Fruit fly (Drosophila melanogaster) whole organism, embryonic: ENCODE measurements around the gene Neurochondrin.

Source experiments
- Adf1 ChIP-seq: fragments of 200-800 bp; sonication (Bioruptor generic); IDR thresholded peaks from 2 replicates; pipeline ENCODE4 v1.3.6; 2022; ENCODE audit warnings: missing biosample characterization, missing genetic modification characterization
- CG10543 ChIP-seq: fragments of 200-800 bp; sonication (Bioruptor generic); optimal IDR thresholded peaks from 3 replicates; lab custom pipeline; 2017; ENCODE audit warnings: missing biosample characterization, mild to moderate bottlenecking, missing genetic modification characterization, moderate library complexity
- CG12104 ChIP-seq: fragments of 200-800 bp; sonication (Bioruptor generic); optimal IDR thresholded peaks from 3 replicates; lab custom pipeline; 2016; ENCODE audit warnings: missing biosample characterization, missing genetic modification characterization
- CG12219 ChIP-seq: fragments of 200-800 bp; sonication (Bioruptor generic); optimal IDR thresholded peaks from 3 replicates; lab custom pipeline; 2018; ENCODE audit warnings: missing biosample characterization, mild to moderate bottlenecking, missing genetic modification characterization
- CG14441 ChIP-seq: fragments of 200-800 bp; sonication (Bioruptor generic); IDR thresholded peaks from 2 replicates; pipeline ENCODE4 v1.3.6; 2022; ENCODE audit warnings: missing biosample characterization, missing genetic modification characterization
- CG14667 ChIP-seq: fragments of 200-800 bp; sonication (Bioruptor generic); IDR thresholded peaks from 2 replicates; pipeline ENCODE4 v1.3.6; 2022; ENCODE audit warnings: missing biosample characterization, missing genetic modification characterization
- CG14710 ChIP-seq: fragments of 200-800 bp; sonication (Bioruptor generic); optimal IDR thresholded peaks from 3 replicates; lab custom pipeline; 2019; ENCODE audit warnings: missing biosample characterization, mild to moderate bottlenecking, missing genetic modification characterization, moderate library complexity
- CG17359 ChIP-seq: fragments of 200-800 bp; sonication (Bioruptor generic); optimal IDR thresholded peaks from 3 replicates; lab custom pipeline; 2018; ENCODE audit warnings: missing biosample characterization, mild to moderate bottlenecking, missing genetic modification characterization, moderate library complexity
- CG17612 ChIP-seq: fragments of 200-800 bp; sonication (Bioruptor generic); IDR thresholded peaks from 2 replicates; pipeline ENCODE4 v1.3.6; 2022; ENCODE audit warnings: missing biosample characterization, missing genetic modification characterization
- CG1832 ChIP-seq: fragments of 200-800 bp; sonication (Bioruptor generic); optimal IDR thresholded peaks from 2 replicates; lab custom pipeline; 2017; ENCODE audit warnings: missing biosample characterization, mild to moderate bottlenecking, missing genetic modification characterization, inconsistent platforms
- CG2120 ChIP-seq: fragments of 200-800 bp; sonication (Bioruptor generic); optimal IDR thresholded peaks from 3 replicates; lab custom pipeline; 2016; ENCODE audit warnings: missing biosample characterization, missing genetic modification characterization
- CG42726 ChIP-seq: fragments of 200-800 bp; sonication (Bioruptor generic); IDR thresholded peaks from 2 replicates; pipeline ENCODE4 v1.3.6; 2022; ENCODE audit warnings: missing biosample characterization, missing genetic modification characterization; ENCODE audit not compliant: partially characterized antibody
- CG7786 ChIP-seq: fragments of 200-800 bp; sonication (Bioruptor generic); optimal IDR thresholded peaks from 2 replicates; lab custom pipeline; 2016; ENCODE audit warnings: missing biosample characterization, missing genetic modification characterization
- CG9437 ChIP-seq: fragments of 200-800 bp; sonication (Bioruptor generic); optimal IDR thresholded peaks from 2 replicates; lab custom pipeline; 2018; ENCODE audit warnings: missing biosample characterization, mild to moderate bottlenecking, missing genetic modification characterization
- CG9932 ChIP-seq: fragments of 200-800 bp; sonication (Bioruptor generic); IDR thresholded peaks from 2 replicates; pipeline ENCODE4 v1.3.6; 2022; ENCODE audit warnings: missing biosample characterization, missing genetic modification characterization
- D19B ChIP-seq: fragments of 200-800 bp; sonication (Bioruptor generic); optimal IDR thresholded peaks from 2 replicates; lab custom pipeline; 2017; ENCODE audit warnings: missing biosample characterization, mild to moderate bottlenecking, missing genetic modification characterization
- Deaf1 ChIP-seq: fragments of 200-800 bp; optimal IDR thresholded peaks from 3 replicates; lab custom pipeline; 2019; ENCODE audit warnings: missing biosample characterization, mild to moderate bottlenecking, missing genetic modification characterization, moderate library complexity
- Dfd ChIP-seq, 2 experiments: fragments of >200 bp; optimal IDR thresholded peaks; 2 replicates each; lab custom pipeline; 2017; ENCODE audit warnings: missing biosample characterization in 2 of 2, missing genetic modification characterization in 2 of 2
- Dref ChIP-seq: fragments of 200-800 bp; sonication (Bioruptor generic); IDR thresholded peaks from 2 replicates; pipeline ENCODE4 v1.3.6; 2022; ENCODE audit warnings: missing biosample characterization, missing genetic modification characterization
- Drgx ChIP-seq: fragments of 200-800 bp; sonication (Bioruptor generic); IDR thresholded peaks from 2 replicates; pipeline ENCODE4 v1.3.6; 2022; ENCODE audit warnings: missing biosample characterization, missing genetic modification characterization
- Ets97D ChIP-seq: fragments of 200-800 bp; sonication (Bioruptor generic); optimal IDR thresholded peaks from 3 replicates; lab custom pipeline; 2016; ENCODE audit warnings: missing biosample characterization, missing genetic modification characterization
- HHEX ChIP-seq: fragments of 200-800 bp; sonication (Bioruptor generic); optimal IDR thresholded peaks from 3 replicates; lab custom pipeline; 2017; ENCODE audit warnings: missing biosample characterization, mild to moderate bottlenecking, missing genetic modification characterization, missing genetic modification reagents
- Hand ChIP-seq: fragments of 200-800 bp; sonication (Bioruptor generic); optimal IDR thresholded peaks from 2 replicates; lab custom pipeline; 2017; ENCODE audit warnings: mild to moderate bottlenecking, missing biosample characterization, missing genetic modification reagents, missing genetic modification characterization
- Hmr ChIP-seq: fragments of 200-800 bp; sonication (Bioruptor generic); optimal IDR thresholded peaks from 3 replicates; lab custom pipeline; 2017; ENCODE audit warnings: mild to moderate bottlenecking, missing biosample characterization, missing genetic modification reagents, missing genetic modification characterization
- Hr3 ChIP-seq: fragments of 200-800 bp; sonication (Bioruptor generic); optimal IDR thresholded peaks from 3 replicates; lab custom pipeline; 2016; ENCODE audit warnings: missing biosample characterization, missing genetic modification characterization
- Hr51 ChIP-seq, 2 experiments: fragments of 200-800 bp; sonication (Bioruptor generic); optimal IDR thresholded peaks; 2 replicates in 1 of 2; 3 replicates in 1 of 2; lab custom pipeline; 2016 to 2018; ENCODE audit warnings: missing biosample characterization in 2 of 2, missing genetic modification characterization in 2 of 2, mild to moderate bottlenecking in 1 of 2, moderate library complexity in 1 of 2
- Kr ChIP-seq: fragments of 200-800 bp; sonication (Bioruptor generic); optimal IDR thresholded peaks from 2 replicates; lab custom pipeline; 2017; ENCODE audit warnings: missing biosample characterization, mild to moderate bottlenecking, missing genetic modification characterization
- Scr ChIP-seq: fragments of 200-800 bp; sonication (Bioruptor generic); IDR thresholded peaks from 2 replicates; pipeline ENCODE4 v1.3.6; 2022; ENCODE audit warnings: missing biosample characterization, missing genetic modification characterization; ENCODE audit not compliant: partially characterized antibody
- ap ChIP-seq: fragments of 200-800 bp; sonication (Bioruptor generic); IDR thresholded peaks from 2 replicates; pipeline ENCODE4 v1.3.6; 2022; ENCODE audit warnings: missing biosample characterization, missing genetic modification characterization
- bab2 ChIP-seq: fragments of 200-800 bp; sonication (Bioruptor generic); optimal IDR thresholded peaks from 2 replicates; lab custom pipeline; 2016; ENCODE audit warnings: missing biosample characterization, missing genetic modification characterization
- cad ChIP-seq: fragments of >200 bp; optimal IDR thresholded peaks from 2 replicates; lab custom pipeline; 2017; ENCODE audit warnings: missing biosample characterization, missing genetic modification characterization
- chn ChIP-seq: fragments of 200-800 bp; sonication (Bioruptor generic); optimal IDR thresholded peaks from 2 replicates; lab custom pipeline; 2016; ENCODE audit warnings: missing biosample characterization, missing genetic modification characterization
- danr ChIP-seq: fragments of 200-800 bp; sonication (Bioruptor generic); IDR thresholded peaks from 2 replicates; pipeline ENCODE4 v1.3.6; 2022; ENCODE audit warnings: missing biosample characterization, missing genetic modification characterization
- ems ChIP-seq: fragments of 200-800 bp; sonication (Bioruptor generic); optimal IDR thresholded peaks from 3 replicates; lab custom pipeline; 2016; ENCODE audit warnings: missing biosample characterization, missing genetic modification characterization
- gfzf ChIP-seq: fragments of 200-800 bp; sonication (Bioruptor generic); optimal IDR thresholded peaks from 2 replicates; lab custom pipeline; 2016; ENCODE audit warnings: missing biosample characterization, mild to moderate bottlenecking, missing genetic modification characterization, moderate library complexity
- h ChIP-seq: fragments of >200 bp; optimal IDR thresholded peaks from 2 replicates; lab custom pipeline; 2017
- hkb ChIP-seq, 2 experiments: fragments of 200-800 bp in 1 of 2; fragments of >200 bp in 1 of 2; sonication (Bioruptor generic) in 1 of 2; IDR thresholded peaks in 1 of 2; optimal IDR thresholded peaks in 1 of 2; 2 replicates each; pipeline versions ENCODE4 v1.3.6 to Lab custom; 2017 to 2022; ENCODE audit warnings: missing biosample characterization in 1 of 2, missing genetic modification characterization in 1 of 2
- kay ChIP-seq: fragments of 200-800 bp; sonication (Bioruptor generic); optimal IDR thresholded peaks from 2 replicates; lab custom pipeline; 2016; ENCODE audit warnings: missing biosample characterization, missing genetic modification characterization
- lilli ChIP-seq: fragments of 200-800 bp; sonication (Bioruptor generic); optimal IDR thresholded peaks from 3 replicates; lab custom pipeline; 2016; ENCODE audit warnings: missing biosample characterization, missing genetic modification characterization
- maf-S ChIP-seq: fragments of 200-800 bp; sonication (Bioruptor generic); optimal IDR thresholded peaks from 2 replicates; lab custom pipeline; 2016; ENCODE audit warnings: missing biosample characterization, missing genetic modification characterization
- mirr ChIP-seq: fragments of 200-800 bp; sonication (Bioruptor generic); optimal IDR thresholded peaks from 3 replicates; lab custom pipeline; 2018; ENCODE audit warnings: missing biosample characterization, mild to moderate bottlenecking, missing genetic modification characterization
- nerfin-1 ChIP-seq: fragments of 200-800 bp; sonication (Bioruptor generic); optimal IDR thresholded peaks from 3 replicates; lab custom pipeline; 2019; ENCODE audit warnings: missing biosample characterization, mild to moderate bottlenecking, missing genetic modification characterization, moderate library complexity
- onecut ChIP-seq: fragments of 200-800 bp; sonication (Bioruptor generic); IDR thresholded peaks from 2 replicates; pipeline ENCODE4 v1.3.6; 2022; ENCODE audit warnings: missing biosample characterization, missing genetic modification characterization
- pfk ChIP-seq: fragments of 200-800 bp; sonication (Bioruptor generic); optimal IDR thresholded peaks from 2 replicates; lab custom pipeline; 2018; ENCODE audit warnings: missing biosample characterization, mild to moderate bottlenecking, missing genetic modification characterization, moderate library complexity
- pros ChIP-seq: fragments of 200-800 bp; sonication (Bioruptor generic); optimal IDR thresholded peaks from 3 replicates; lab custom pipeline; 2019; ENCODE audit warnings: missing biosample characterization, mild to moderate bottlenecking, missing genetic modification characterization, moderate library complexity
- seq ChIP-seq: fragments of 200-800 bp; sonication (Bioruptor generic); IDR thresholded peaks from 2 replicates; pipeline ENCODE4 v1.3.6; 2022; ENCODE audit warnings: missing biosample characterization, missing genetic modification characterization
- slou ChIP-seq: fragments of 200-800 bp; sonication (Bioruptor generic); optimal IDR thresholded peaks from 3 replicates; lab custom pipeline; 2016; ENCODE audit warnings: missing biosample characterization, missing genetic modification characterization
- slp2 ChIP-seq: fragments of 200-800 bp; sonication (Bioruptor generic); optimal IDR thresholded peaks from 2 replicates; lab custom pipeline; 2016; ENCODE audit warnings: missing biosample characterization, missing genetic modification characterization
- tap ChIP-seq: fragments of 200-800 bp; optimal IDR thresholded peaks from 3 replicates; lab custom pipeline; 2019; ENCODE audit warnings: missing biosample characterization, mild to moderate bottlenecking, missing genetic modification characterization, moderate library complexity
- twi ChIP-seq: fragments of 200-800 bp; optimal IDR thresholded peaks from 2 replicates; lab custom pipeline; 2019; ENCODE audit warnings: missing biosample characterization, mild to moderate bottlenecking, missing genetic modification characterization, moderate library complexity
- vfl ChIP-seq: fragments of 200-800 bp; sonication (Bioruptor generic); optimal IDR thresholded peaks from 2 replicates; lab custom pipeline; 2016; ENCODE audit warnings: missing biosample characterization, missing genetic modification characterization
- zen2 ChIP-seq: fragments of 200-800 bp; sonication (Bioruptor generic); IDR thresholded peaks from 3 replicates; pipeline ENCODE4 v1.3.6; 2022; ENCODE audit warnings: missing biosample characterization, missing genetic modification characterization; ENCODE audit not compliant: partially characterized antibody

Gene Neurochondrin

DNA sequence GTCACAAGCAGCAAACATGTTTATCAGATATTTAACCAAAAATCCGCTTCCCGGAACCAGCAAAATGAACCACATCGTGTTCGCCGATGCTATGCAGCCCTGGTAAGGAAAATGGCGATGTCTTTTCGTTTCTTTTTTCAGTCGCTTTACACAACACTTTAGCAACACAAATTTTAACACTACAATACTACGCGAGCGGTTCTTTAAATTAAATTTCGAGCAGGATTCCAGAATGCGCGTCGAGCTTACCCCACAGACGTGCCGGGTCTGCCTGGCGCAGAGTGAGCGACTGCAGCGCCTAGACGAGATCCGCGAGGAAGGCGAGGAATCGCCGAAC, 11.2 kb upstream of the Neurochondrin start, which contains the start of gene Zif (continued):
- 0 out of 2 replicates have a peak, but pooled peaks have one; percentile 26 for TF ChIP-seq CG14441 (GFP tag; lab: Robert Waterston, UW)
- no peak for TF ChIP-seq Deaf1 (tag; lab: Kevin White, UChicago)
- no peak for TF ChIP-seq CG1832 (GFP tag; lab: Kevin White, UChicago)
- TF ChIP-seq slou (GFP tag; lab: Kevin White, UChicago): no peak
- TF ChIP-seq pfk (GFP tag; lab: Kevin White, UChicago): no peak
- no peak for TF ChIP-seq slp2 (GFP tag; lab: Kevin White, UChicago)
- TF ChIP-seq danr (GFP tag; lab: Robert Waterston, UW): no peak
- no peak for TF ChIP-seq gfzf (GFP tag; lab: Kevin White, UChicago)
- TF ChIP-seq onecut (GFP tag; lab: Robert Waterston, UW): no peak
- TF ChIP-seq CG7786: peak; percentile 54
- TF ChIP-seq ems (GFP tag; lab: Kevin White, UChicago): peak; percentile 45
- no peak for TF ChIP-seq Hr51 (GFP tag; optimal IDR thresholded peaks at IDR 0.05; lab: Kevin White, UChicago)
- TF ChIP-seq CG9437 (GFP tag; lab: Kevin White, UChicago): peak; percentile 1
- TF ChIP-seq chn (GFP tag; lab: Kevin White, UChicago): peak; percentile 2
- no peak for TF ChIP-seq seq
- TF ChIP-seq cad: no peak
- peak; percentile 35 for TF ChIP-seq Ets97D (GFP tag; lab: Kevin White, UChicago)
- TF ChIP-seq CG12104 (GFP tag; lab: Kevin White, UChicago): no peak
- TF ChIP-seq Hmr: no peak
- TF ChIP-seq hkb (optimal IDR thresholded peaks at IDR 0.05; lab: Kevin White, UChicago): no peak
- 0 out of 2 replicates have a peak, but pooled peaks have one; percentile 36 for TF ChIP-seq hkb (GFP tag; IDR thresholded peaks at IDR 0.05; lab: Robert Waterston, UW)
- no peak for TF ChIP-seq CG14667 (GFP tag; lab: Robert Waterston, UW)
- no peak for TF ChIP-seq Kr (GFP tag; lab: Kevin White, UChicago)
- TF ChIP-seq CG2120 (GFP tag; lab: Kevin White, UChicago): peak; percentile 76
- TF ChIP-seq maf-S (GFP tag; lab: Kevin White, UChicago): peak; percentile 65
- no peak for TF ChIP-seq kay (GFP tag; lab: Kevin White, UChicago)
- TF ChIP-seq HHEX (GFP tag; lab: Kevin White, UChicago): no peak
- no peak for TF ChIP-seq ap (GFP tag; lab: Robert Waterston, UW)
- TF ChIP-seq CG9932 (GFP tag; lab: Robert Waterston, UW): peak; percentile 89
- TF ChIP-seq mirr (GFP tag; lab: Kevin White, UChicago): no peak
- 0 out of 2 replicates have a peak, but pooled peaks have one; percentile 30 for TF ChIP-seq Drgx (GFP tag; lab: Robert Waterston, UW)
- peak; percentile 38 for TF ChIP-seq vfl (GFP tag; lab: Kevin White, UChicago)
- TF ChIP-seq Scr (GFP tag; lab: Robert Waterston, UW): no peak
- TF ChIP-seq Adf1: no peak
- TF ChIP-seq CG17612 (GFP tag; lab: Robert Waterston, UW): no peak
- TF ChIP-seq Hand (GFP tag; lab: Kevin White, UChicago): no peak
- peak; percentile 63 for TF ChIP-seq lilli
- TF ChIP-seq h (lab: Kevin White, UChicago): no peak
- TF ChIP-seq D19B (GFP tag; lab: Kevin White, UChicago): no peak
- no peak for TF ChIP-seq pros (GFP tag; lab: Kevin White, UChicago)
- peak; percentile 61 for TF ChIP-seq bab2 (GFP tag; lab: Kevin White, UChicago)
- TF ChIP-seq CG12219 (GFP tag; lab: Kevin White, UChicago): no peak
- TF ChIP-seq CG10543 (GFP tag; lab: Kevin White, UChicago): no peak
- peak; percentile 4 for TF ChIP-seq twi (tag; lab: Kevin White, UChicago)
- TF ChIP-seq zen2 (GFP tag; lab: Robert Waterston, UW): no peak
- peak; percentile 54 for TF ChIP-seq Dref
- no peak for TF ChIP-seq nerfin-1 (tag; lab: Kevin White, UChicago)
- TF ChIP-seq CG17359 (tag; lab: Kevin White, UChicago): peak; percentile 41
- no peak for TF ChIP-seq Dfd (GFP tag; optimal IDR thresholded peaks at IDR 0.05; lab: Kevin White, UChicago)
- peak; percentile 8 for TF ChIP-seq CG14710 (tag; lab: Kevin White, UChicago)
- no peak for TF ChIP-seq CG42726 (GFP tag; lab: Robert Waterston, UW)
- TF ChIP-seq tap: no peak
- TF ChIP-seq Hr3 (GFP tag; lab: Kevin White, UChicago): peak; percentile 33
